Worm (Caenorhabditis elegans) whole organism, L1 larva: ENCODE measurements around the gene stdh-3.

Experiments used
- C04F5.9 ChIP-seq: sonication (generic microtip); optimal IDR thresholded peaks from 2 replicates; lab custom pipeline; 2016; ENCODE audit warnings: missing genetic modification characterization, missing compliant biosample characterization
- F16B12.6 ChIP-seq: fragments of 150-350 bp; optimal IDR thresholded peaks from 2 replicates; lab custom pipeline; 2014; ENCODE audit warnings: missing biosample characterization, missing genetic modification characterization
- Y116A8C.19 ChIP-seq: sonication (generic microtip); optimal IDR thresholded peaks from 2 replicates; lab custom pipeline; 2016; ENCODE audit warnings: missing compliant biosample characterization, missing genetic modification characterization, borderline replicate concordance
- blmp-1 ChIP-seq: fragments of 150-350 bp; optimal IDR thresholded peaks from 2 replicates; lab custom pipeline; 2014; ENCODE audit warnings: missing biosample characterization, missing genetic modification characterization
- ceh-63 ChIP-seq: fragments of 200-800 bp; sonication (Bioruptor generic); optimal IDR thresholded peaks from 2 replicates; lab custom pipeline; 2018; ENCODE audit warnings: mild to moderate bottlenecking, missing genetic modification characterization, missing compliant biosample characterization
- ceh-82 ChIP-seq, 3 experiments: fragments of 150-350 bp in 1 of 3; sonication (generic microtip) in 2 of 3; optimal IDR thresholded peaks; 2 replicates each; lab custom pipeline; 2014 to 2017; ENCODE audit warnings: missing biosample characterization in 3 of 3, missing genetic modification characterization in 3 of 3
- ceh-88 ChIP-seq: fragments of 200-800 bp; sonication (Bioruptor generic); IDR thresholded peaks from 2 replicates; pipeline ENCODE4 v1.3.6; 2022; ENCODE audit warnings: missing genetic modification characterization, missing compliant biosample characterization
- ceh-90 ChIP-seq: sonication (generic microtip); optimal IDR thresholded peaks from 2 replicates; lab custom pipeline; 2016; ENCODE audit warnings: missing genetic modification characterization, missing compliant biosample characterization
- efl-1 ChIP-seq, 4 experiments: fragments of 150-350 bp; optimal IDR thresholded peaks in 3 of 4; peaks in 1 of 4; 1 replicate in 1 of 4; 2 replicates in 3 of 4; lab custom pipeline; 2014; ENCODE audit warnings: missing biosample characterization in 2 of 4, missing genetic modification characterization in 2 of 4, missing genetic modification reagents in 2 of 4
- elt-3 ChIP-seq, 6 experiments: fragments of 150-350 bp in 1 of 6; sonication (generic microtip); optimal IDR thresholded peaks; 2 replicates each; lab custom pipeline; 2017 to 2018; ENCODE audit warnings: missing biosample characterization in 6 of 6, missing genetic modification characterization in 6 of 6, inconsistent platforms in 1 of 6
- fkh-10 ChIP-seq: sonication (generic microtip); optimal IDR thresholded peaks from 2 replicates; lab custom pipeline; 2017; ENCODE audit warnings: missing biosample characterization, missing genetic modification reagents, missing genetic modification characterization
- fkh-8 ChIP-seq: sonication (generic microtip); optimal IDR thresholded peaks from 2 replicates; lab custom pipeline; 2016; ENCODE audit warnings: mild to moderate bottlenecking, missing genetic modification characterization, missing compliant biosample characterization
- grh-1 ChIP-seq: fragments of 200-800 bp; sonication (Bioruptor generic); IDR thresholded peaks from 2 replicates; pipeline ENCODE4 v1.3.6; 2022; ENCODE audit warnings: missing genetic modification reagents, missing genetic modification characterization, missing compliant biosample characterization
- irx-1 ChIP-seq: sonication (generic microtip); optimal IDR thresholded peaks from 2 replicates; lab custom pipeline; 2016; ENCODE audit warnings: missing genetic modification characterization, missing compliant biosample characterization
- isw-1 ChIP-seq: fragments of 200-800 bp; sonication (Bioruptor generic); IDR thresholded peaks from 2 replicates; pipeline ENCODE4 v1.3.6; 2022; ENCODE audit warnings: missing genetic modification characterization, missing compliant biosample characterization
- lin-13 ChIP-seq: fragments of 150-350 bp; optimal IDR thresholded peaks from 2 replicates; lab custom pipeline; 2014; ENCODE audit warnings: missing biosample characterization, missing genetic modification reagents, missing genetic modification characterization
- lin-15B ChIP-seq: fragments of 150-350 bp; sonication (generic microtip); optimal IDR thresholded peaks from 3 replicates; lab custom pipeline; 2014; ENCODE audit warnings: missing biosample characterization, missing genetic modification characterization
- lin-35 ChIP-seq, 2 experiments: fragments of 150-350 bp; optimal IDR thresholded peaks; 2 replicates each; lab custom pipeline; 2014; ENCODE audit warnings: missing biosample characterization in 2 of 2, missing genetic modification characterization in 2 of 2, missing genetic modification reagents in 2 of 2
- lin-39 ChIP-seq: fragments of 150-350 bp; optimal IDR thresholded peaks from 2 replicates; lab custom pipeline; 2014; ENCODE audit warnings: missing biosample characterization, missing genetic modification reagents, missing genetic modification characterization
- mab-9 ChIP-seq: fragments of 200-800 bp; sonication (Bioruptor generic); IDR thresholded peaks from 2 replicates; pipeline ENCODE4 v1.3.6; 2022; ENCODE audit warnings: missing genetic modification reagents, missing genetic modification characterization, missing compliant biosample characterization
- mef-2 ChIP-seq: fragments of 150-350 bp; optimal IDR thresholded peaks from 2 replicates; lab custom pipeline; 2014; ENCODE audit warnings: missing biosample characterization, missing genetic modification characterization
- nhr-237 ChIP-seq: fragments of 150-350 bp; optimal IDR thresholded peaks from 2 replicates; lab custom pipeline; 2014; ENCODE audit warnings: missing biosample characterization, missing genetic modification characterization
- nhr-71 ChIP-seq: sonication (generic microtip); optimal IDR thresholded peaks from 2 replicates; lab custom pipeline; 2016; ENCODE audit warnings: mild to moderate bottlenecking, missing genetic modification characterization, moderate library complexity, missing compliant biosample characterization
- nhr-84 ChIP-seq: sonication (generic microtip); optimal IDR thresholded peaks from 2 replicates; lab custom pipeline; 2017; ENCODE audit warnings: missing biosample characterization, missing genetic modification characterization
- pqm-1 ChIP-seq: sonication (generic microtip); optimal IDR thresholded peaks from 3 replicates; lab custom pipeline; 2017; ENCODE audit warnings: missing biosample characterization, missing genetic modification characterization
- skn-1 ChIP-seq: fragments of 150-350 bp; optimal IDR thresholded peaks from 2 replicates; lab custom pipeline; 2014; ENCODE audit warnings: missing biosample characterization, missing genetic modification characterization
- snpc-4 ChIP-seq: fragments of 150-350 bp; optimal IDR thresholded peaks from 2 replicates; lab custom pipeline; 2014; ENCODE audit warnings: missing biosample characterization, missing genetic modification characterization
- sptf-1 ChIP-seq: fragments of 150-350 bp; optimal IDR thresholded peaks from 2 replicates; lab custom pipeline; 2014; ENCODE audit warnings: missing biosample characterization, missing genetic modification characterization
- swsn-7 ChIP-seq: sonication (generic microtip); optimal IDR thresholded peaks from 2 replicates; lab custom pipeline; 2016; ENCODE audit warnings: missing genetic modification characterization, missing compliant biosample characterization
- tbx-2 ChIP-seq: sonication (generic microtip); optimal IDR thresholded peaks from 2 replicates; lab custom pipeline; 2016; ENCODE audit warnings: missing genetic modification characterization, missing compliant biosample characterization
- tlp-1 ChIP-seq: fragments of 150-350 bp; optimal IDR thresholded peaks from 2 replicates; lab custom pipeline; 2014; ENCODE audit warnings: missing biosample characterization, missing genetic modification characterization
- unc-30 ChIP-seq: sonication (generic microtip); optimal IDR thresholded peaks from 2 replicates; lab custom pipeline; 2017; ENCODE audit warnings: missing biosample characterization, missing genetic modification characterization
- unc-62 ChIP-seq: fragments of 150-350 bp; optimal IDR thresholded peaks from 2 replicates; lab custom pipeline; 2014; ENCODE audit warnings: missing biosample characterization, missing genetic modification reagents, missing genetic modification characterization
- unc-98 ChIP-seq: fragments of 200-800 bp; sonication (Bioruptor generic); IDR thresholded peaks from 2 replicates; pipeline ENCODE4 v1.3.6; 2022; ENCODE audit warnings: missing genetic modification characterization, missing compliant biosample characterization
- zag-1 ChIP-seq: fragments of 150-350 bp; optimal IDR thresholded peaks from 2 replicates; lab custom pipeline; 2014; ENCODE audit warnings: missing biosample characterization, missing genetic modification characterization
- zip-4 ChIP-seq: fragments of 200-800 bp; sonication (Bioruptor generic); optimal IDR thresholded peaks from 2 replicates; lab custom pipeline; 2018; ENCODE audit warnings: mild to moderate bottlenecking, missing genetic modification characterization, moderate library complexity, missing compliant biosample characterization
- ztf-11 ChIP-seq, 2 experiments: sonication (generic microtip); optimal IDR thresholded peaks; 2 replicates each; lab custom pipeline; 2016 to 2017; ENCODE audit warnings: missing genetic modification characterization in 2 of 2, missing biosample characterization in 1 of 2, missing compliant biosample characterization in 1 of 2

stdh-3 gene

ce11 chrV:13946385-13947019 lies 42.1 kb downstream of the stdh-3 start, which contains the start of the genes srx-10 and clec-226:
srx-10 (minus strand) TSS chrV:13946485.
clec-226 (plus strand) TSS chrV:13946969.
- TF ChIP-seq mef-2 (tag; lab: Kevin White, UChicago) = no peak
- TF ChIP-seq zag-1 (tag; lab: Kevin White, UChicago) = no peak
- TF ChIP-seq lin-39 = no peak
- TF ChIP-seq lin-13 (GFP tag; lab: Kevin White, UChicago) = no peak
- TF ChIP-seq nhr-71 (tag; lab: Kevin White, UChicago) = no peak
- TF ChIP-seq sptf-1 (tag; lab: Kevin White, UChicago) = no peak

ce11 chrV:13949010-13949409 lies 44.6 kb downstream of the stdh-3 start, which contains the start of gene R10D12.6:
R10D12.6 (plus strand) TSS chrV:13949310.
- TF ChIP-seq lin-13 (GFP tag; lab: Kevin White, UChicago) (no peak), Y116A8C.19 (tag; lab: Kevin White, UChicago) (no peak), blmp-1 (tag; lab: Kevin White, UChicago) (no peak), mab-9 (GFP tag; lab: Robert Waterston, UW) (no peak), skn-1 (tag; lab: Kevin White, UChicago) (no peak), grh-1 (GFP tag; lab: Robert Waterston, UW) (no peak), ceh-88 (GFP tag; lab: Robert Waterston, UW) (no peak), nhr-84 (no peak), tbx-2 (tag; lab: Kevin White, UChicago) (no peak), zip-4 (no peak), ztf-11 (tag; optimal IDR thresholded peaks at IDR 0.05; lab: Kevin White, UChicago) (no peak), nhr-71 (tag; lab: Kevin White, UChicago) (no peak), C04F5.9 (tag; lab: Kevin White, UChicago) (no peak), pqm-1 (tag; lab: Kevin White, UChicago) (no peak)

ce11 chrV:13949752-13950151 lies 45.3 kb downstream of the stdh-3 start, which contains the start of gene R10D12.7:
R10D12.7 (plus strand) TSS chrV:13950052.
- TF ChIP-seq fkh-8 (tag; lab: Kevin White, UChicago) (no peak), lin-35 (GFP tag; optimal IDR thresholded peaks at IDR 0.05; lab: Kevin White, UChicago) (no peak), tlp-1 (no peak), F16B12.6 (tag; lab: Kevin White, UChicago) (no peak), mef-2 (tag; lab: Kevin White, UChicago) (no peak), nhr-237 (tag; lab: Kevin White, UChicago) (no peak), unc-30 (tag; lab: Kevin White, UChicago) (no peak), ceh-90 (tag; lab: Kevin White, UChicago) (no peak)

ce11 chrV:13953191-13953590 lies 48.8 kb downstream of the stdh-3 start, which contains the start of gene R10D12.8:
R10D12.8 (minus strand) TSS chrV:13953291.
- no peak for TF ChIP-seq isw-1 (GFP tag; lab: Robert Waterston, UW)
- no peak for TF ChIP-seq swsn-7
- no peak for TF ChIP-seq fkh-10
- peak in 1 of 6 experiments; percentile 45 for TF ChIP-seq elt-3 (tag; optimal IDR thresholded peaks at IDR 0.05; lab: Kevin White, UChicago)
- no peak for TF ChIP-seq ceh-63 (GFP tag; lab: Kevin White, UChicago)
- no peak for TF ChIP-seq lin-15B (tag; lab: Kevin White, UChicago)
- TF ChIP-seq unc-62 (GFP tag; lab: Kevin White, UChicago) = no peak
- TF ChIP-seq unc-98 (GFP tag; lab: Robert Waterston, UW) = no peak
- no peak for TF ChIP-seq nhr-84
- TF ChIP-seq irx-1 (tag; lab: Kevin White, UChicago) = no peak
- no peak for TF ChIP-seq efl-1 (optimal IDR thresholded peaks at IDR 0.05; lab: Kevin White, UChicago)
- TF ChIP-seq efl-1 (GFP tag; optimal IDR thresholded peaks at IDR 0.05 in 1 of 2; lab: Kevin White, UChicago) = peak in 1 of 2 experiments; percentile 35
- TF ChIP-seq ceh-82 (tag; optimal IDR thresholded peaks at IDR 0.05; lab: Kevin White, UChicago) = no peak
- no peak for TF ChIP-seq snpc-4
